Fruit fly (Drosophila melanogaster) whole organism: ENCODE measurements around the gene aph-1.

Experiments
- CG8478 ChIP-seq: fragments of >200 bp; optimal IDR thresholded peaks from 2 replicates; lab custom pipeline; 2018; ENCODE audit warnings: inconsistent platforms
- Dll ChIP-seq: fragments of >200 bp; optimal IDR thresholded peaks from 2 replicates; lab custom pipeline; 2017
- psq ChIP-seq: fragments of >200 bp; optimal IDR thresholded peaks from 2 replicates; lab custom pipeline; 2017
- usp ChIP-seq: fragments of >200 bp; optimal IDR thresholded peaks from 2 replicates; lab custom pipeline; 2017; ENCODE audit warnings: missing biosample characterization, missing genetic modification characterization, mixed read lengths

DNA sequence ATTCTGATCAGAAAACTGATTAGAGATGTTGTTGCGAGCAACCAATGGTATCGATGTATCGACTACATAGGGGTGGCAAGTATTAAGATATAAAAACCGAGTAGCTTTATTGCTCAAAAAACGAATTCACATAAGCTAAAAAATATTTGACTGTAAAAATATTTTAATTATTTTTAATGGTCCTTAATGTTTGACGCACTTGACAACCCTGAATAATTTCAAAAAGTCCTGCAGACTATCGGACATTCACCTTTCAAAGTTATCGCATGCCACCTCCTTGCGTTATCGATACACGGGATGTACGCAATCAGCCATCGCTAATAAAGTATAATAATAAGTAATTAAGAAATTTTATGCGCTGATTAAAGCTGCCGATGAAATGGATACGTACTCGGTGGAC, 6.4 kb upstream of the aph-1 start, which contains the start of the genes HemK2, Snapin and Tnpo-SR:
- TF ChIP-seq CG8478 (no peak), usp (GFP tag; lab: Kevin White, UChicago) (no peak), Dll (lab: Kevin White, UChicago) (no peak), psq (lab: Kevin White, UChicago) (no peak)
